Fruit fly (Drosophila melanogaster): Measurements from ENCODE around the gene CG13280.

- TF ChIP-seq usp (GFP tag; optimal IDR thresholded peaks at IDR 0.05) (no peak), EcR (GFP tag; optimal IDR thresholded peaks at IDR 0.05) (no peak), psq (optimal IDR thresholded peaks at IDR 0.05) (no peak)
Observed at dm6 chr2L:16803638-16804037, 17.3 kb downstream of the CG13280 start.

Data from whole organism.